Worm (Caenorhabditis elegans): Measurements from ENCODE around the gene nspa-10.

Gene nspa-10

ce11 chrV:14763582-14763981 is 13.3 kb upstream of the nspa-10 start:
- TF ChIP-seq unc-62 (GFP tag; optimal IDR thresholded peaks at IDR 0.05 in 1 of 2) (peak in 1 of 2 experiments; percentile 87), unc-62 (tag; optimal IDR thresholded peaks at IDR 0.05) (no peak), daf-8 (GFP tag; IDR thresholded peaks at IDR 0.05) (no peak), dpl-1 (GFP tag; optimal IDR thresholded peaks at IDR 0.05) (no peak), lim-7 (GFP tag; IDR thresholded peaks at IDR 0.05) (no peak), nhr-41 (GFP tag; IDR thresholded peaks at IDR 0.05) (no peak), tag-97 (GFP tag; IDR thresholded peaks at IDR 0.05) (no peak), hlh-30 (tag; optimal IDR thresholded peaks at IDR 0.05; ENCODE audit: insufficient read depth) (no peak)

ce11 chrV:14762563-14762962 is 12.3 kb upstream of the nspa-10 start:
- peak; percentile 84 for TF ChIP-seq aha-1 (tag)
- no peak for TF ChIP-seq nhr-10 (tag; optimal IDR thresholded peaks at IDR 0.05)
- TF ChIP-seq unc-62 (GFP tag; optimal IDR thresholded peaks at IDR 0.05 in 1 of 2), result peak in 1 of 2 experiments; percentile 84
- no peak for TF ChIP-seq unc-62 (tag; optimal IDR thresholded peaks at IDR 0.05)

- TF ChIP-seq aha-1 (tag) (no peak), nhr-76 (tag; optimal IDR thresholded peaks at IDR 0.05) (no peak), gei-8 (GFP tag; optimal IDR thresholded peaks at IDR 0.05) (no peak), attf-4 (tag; optimal IDR thresholded peaks at IDR 0.05) (no peak), egl-27 (tag; optimal IDR thresholded peaks at IDR 0.05) (no peak), Y75B8A.6 (GFP tag; IDR thresholded peaks at IDR 0.05) (no peak), zfp-2 (tag; optimal IDR thresholded peaks at IDR 0.05) (no peak), Y48G9A.11 (GFP tag; IDR thresholded peaks at IDR 0.05) (no peak), D1046.2 (GFP tag; IDR thresholded peaks at IDR 0.05) (no peak), lin-38 (GFP tag; IDR thresholded peaks at IDR 0.05) (no peak), unc-62 (GFP tag; optimal IDR thresholded peaks at IDR 0.05 in 1 of 2) (no peak), unc-62 (tag; optimal IDR thresholded peaks at IDR 0.05) (no peak)
Observed at ce11 chrV:14748608-14749137, 1.6 kb downstream of the nspa-10 start, which contains the start of the genes lipl-8 and Y50E8A.22. TSS of gene lipl-8 (minus strand) at chrV:14748708. TSS of gene Y50E8A.22 (minus strand) at chrV:14749087.

- TF ChIP-seq set-16 (GFP tag; IDR thresholded peaks at IDR 0.05), result peak; percentile 89
- no peak for TF ChIP-seq D1046.2 (GFP tag; IDR thresholded peaks at IDR 0.05)
Observed at ce11 chrV:14746975-14747374, 3.3 kb downstream of the nspa-10 start.

ce11 chrV:14744824-14745223 is 5.4 kb downstream of the nspa-10 start:
- TF ChIP-seq zip-2 (tag; optimal IDR thresholded peaks at IDR 0.05) (no peak), set-16 (GFP tag; IDR thresholded peaks at IDR 0.05) (peak; percentile 87)

ce11 chrV:14743438-14743837 is 6.8 kb downstream of the nspa-10 start:
- peak; percentile 92 for TF ChIP-seq set-16 (GFP tag; IDR thresholded peaks at IDR 0.05)

- peak; percentile 70 for TF ChIP-seq set-16 (GFP tag; IDR thresholded peaks at IDR 0.05)
Observed at ce11 chrV:14742898-14743297, 7.4 kb downstream of the nspa-10 start.

ce11 chrV:14741233-14741632 is 9.0 kb downstream of the nspa-10 start, which contains the start of gene Y50E8A.6:
TSS of gene Y50E8A.6 (minus strand) at chrV:14741333.
- no peak for TF ChIP-seq nhr-11 (tag; optimal IDR thresholded peaks at IDR 0.05)
- TF ChIP-seq ZK337.2 (GFP tag; IDR thresholded peaks at IDR 0.05), result no peak
- TF ChIP-seq Y105C5A.15 (GFP tag; IDR thresholded peaks at IDR 0.05), result no peak
- no peak for TF ChIP-seq duxl-1 (tag; optimal IDR thresholded peaks at IDR 0.05; ENCODE audit: poor library complexity)
- TF ChIP-seq ceh-44 (GFP tag; IDR thresholded peaks at IDR 0.05), result no peak
- TF ChIP-seq nhr-41 (GFP tag; IDR thresholded peaks at IDR 0.05), result no peak
- TF ChIP-seq ceh-20 (GFP tag; IDR thresholded peaks at IDR 0.05), result no peak

Measured in whole organism, L4 larva.